Worm (Caenorhabditis elegans) whole organism, L3 larva: ENCODE data around the gene clh-2.

Source experiments
- aly-2 ChIP-seq: fragments of 150-350 bp; optimal IDR thresholded peaks from 2 replicates; lab custom pipeline; 2014; ENCODE audit warnings: missing biosample characterization, missing genetic modification characterization
- ceh-16 ChIP-seq: sonication (generic microtip); optimal IDR thresholded peaks from 2 replicates; lab custom pipeline; 2017; ENCODE audit warnings: missing biosample characterization, missing genetic modification characterization
- ceh-82 ChIP-seq: fragments of 150-350 bp; optimal IDR thresholded peaks from 2 replicates; lab custom pipeline; 2014; ENCODE audit warnings: missing biosample characterization, missing genetic modification characterization
- elt-3 ChIP-seq, 3 experiments: fragments of 150-350 bp in 1 of 3; sonication (generic microtip) in 2 of 3; optimal IDR thresholded peaks; 2 replicates in 2 of 3; 4 replicates in 1 of 3; lab custom pipeline; 2014 to 2017; ENCODE audit warnings: missing biosample characterization in 3 of 3, missing genetic modification characterization in 3 of 3
- jun-1 ChIP-seq: fragments of 150-350 bp; optimal IDR thresholded peaks from 2 replicates; lab custom pipeline; 2014; ENCODE audit warnings: missing biosample characterization, missing genetic modification reagents, missing genetic modification characterization
- lin-15B ChIP-seq: fragments of 150-350 bp; optimal IDR thresholded peaks from 2 replicates; lab custom pipeline; 2014; ENCODE audit warnings: missing biosample characterization, missing genetic modification characterization
- mml-1 ChIP-seq: fragments of 150-350 bp; sonication (generic microtip); optimal IDR thresholded peaks from 3 replicates; lab custom pipeline; 2014; ENCODE audit warnings: missing biosample characterization, missing genetic modification characterization
- nhr-12 ChIP-seq: fragments of 150-350 bp; optimal IDR thresholded peaks from 2 replicates; lab custom pipeline; 2014; ENCODE audit warnings: missing biosample characterization, missing genetic modification characterization
- nhr-28 ChIP-seq: fragments of 150-350 bp; optimal IDR thresholded peaks from 2 replicates; lab custom pipeline; 2014; ENCODE audit warnings: missing biosample characterization, missing genetic modification characterization
- pqm-1 ChIP-seq: fragments of 150-350 bp; optimal IDR thresholded peaks from 2 replicates; lab custom pipeline; 2017; ENCODE audit warnings: missing biosample characterization, missing genetic modification characterization, inconsistent platforms
- unc-39 ChIP-seq: sonication (generic microtip); optimal IDR thresholded peaks from 4 replicates; lab custom pipeline; 2017; ENCODE audit warnings: missing biosample characterization, missing genetic modification characterization
- unc-62 ChIP-seq: fragments of 150-350 bp; sonication (generic microtip); optimal IDR thresholded peaks from 4 replicates; lab custom pipeline; 2014; ENCODE audit warnings: missing biosample characterization, missing genetic modification reagents, missing genetic modification characterization
- zag-1 ChIP-seq: fragments of 150-350 bp; optimal IDR thresholded peaks from 2 replicates; lab custom pipeline; 2014; ENCODE audit warnings: missing biosample characterization, missing genetic modification characterization
- ztf-11 ChIP-seq: fragments of 150-350 bp; optimal IDR thresholded peaks from 2 replicates; lab custom pipeline; 2014; ENCODE audit warnings: missing biosample characterization, missing genetic modification characterization

ce11 chrII:11376026-11376425 lies 24.3 kb downstream of the clh-2 start:
- no peak for TF ChIP-seq ceh-16 (tag; lab: Kevin White, UChicago)
- TF ChIP-seq aly-2 (tag; lab: Kevin White, UChicago) = no peak
- TF ChIP-seq nhr-28 (tag; lab: Kevin White, UChicago) = no peak
- TF ChIP-seq jun-1 (tag; lab: Kevin White, UChicago) = no peak
- TF ChIP-seq nhr-12 (tag; lab: Kevin White, UChicago) = no peak
- no peak for TF ChIP-seq zag-1 (tag; lab: Kevin White, UChicago)
- TF ChIP-seq pqm-1 (tag; lab: Kevin White, UChicago) = no peak
- TF ChIP-seq ztf-11 (tag; lab: Kevin White, UChicago) = no peak
- TF ChIP-seq mml-1 (tag; lab: Kevin White, UChicago) = no peak
- TF ChIP-seq unc-62 = no peak
- TF ChIP-seq lin-15B (tag; lab: Kevin White, UChicago) = no peak
- no peak for TF ChIP-seq ceh-82 (tag; lab: Kevin White, UChicago)
- no peak for TF ChIP-seq unc-39 (tag; lab: Kevin White, UChicago)
- no peak for TF ChIP-seq elt-3 (tag; optimal IDR thresholded peaks at IDR 0.05; lab: Kevin White, UChicago)
